Worm (Caenorhabditis elegans) whole organism, L2 larva: ENCODE data around the gene M05D6.8.

ENCODE experiments used
- ZK546.5 ChIP-seq: sonication (generic microtip); optimal IDR thresholded peaks from 2 replicates; lab custom pipeline; 2017; ENCODE audit warnings: missing biosample characterization, missing genetic modification characterization
- lin-11 ChIP-seq: fragments of 150-350 bp; sonication (generic microtip); optimal IDR thresholded peaks from 2 replicates; lab custom pipeline; 2014; ENCODE audit warnings: missing biosample characterization, missing genetic modification characterization, inconsistent platforms, mixed read lengths
- nhr-10 ChIP-seq: sonication (generic microtip); optimal IDR thresholded peaks from 2 replicates; lab custom pipeline; 2017; ENCODE audit warnings: missing biosample characterization, missing genetic modification characterization
- unc-39 ChIP-seq: fragments of 150-350 bp; optimal IDR thresholded peaks from 2 replicates; lab custom pipeline; 2014; ENCODE audit warnings: missing biosample characterization, missing genetic modification characterization
- zag-1 ChIP-seq: fragments of 150-350 bp; optimal IDR thresholded peaks from 2 replicates; lab custom pipeline; 2014; ENCODE audit warnings: missing biosample characterization, missing genetic modification characterization

- TF ChIP-seq nhr-10 (tag; lab: Kevin White, UChicago) (no peak), unc-39 (no peak), ZK546.5 (tag; lab: Kevin White, UChicago) (no peak), lin-11 (no peak), zag-1 (no peak)
Measured at ce11 chrII:8442717-8443223, 28.3 kb downstream of the M05D6.8 start, which contains the start of gene eif-3.G.
